Worm (Caenorhabditis elegans) whole organism, young adult: Measurements from ENCODE around the gene tbcc-1.

Experiments used
- B0019.2 ChIP-seq: fragments of 200-800 bp; sonication (Bioruptor generic); conservative IDR thresholded peaks from 2 replicates; pipeline ENCODE4 v1.3.6; 2022; ENCODE audit warnings: missing genetic modification reagents, missing genetic modification characterization, missing compliant biosample characterization
- B0261.1 ChIP-seq: sonication (generic microtip); optimal IDR thresholded peaks from 2 replicates; lab custom pipeline; 2016; ENCODE audit warnings: mild to moderate bottlenecking, missing genetic modification characterization, moderate library complexity, missing compliant biosample characterization
- B0336.3 ChIP-seq: fragments of 200-800 bp; sonication (Bioruptor generic); IDR thresholded peaks from 2 replicates; pipeline ENCODE4 v1.3.6; 2022; ENCODE audit warnings: missing genetic modification characterization, missing compliant biosample characterization
- C17E4.6 ChIP-seq: fragments of 200-800 bp; sonication (Bioruptor generic); IDR thresholded peaks from 2 replicates; pipeline ENCODE4 v1.3.6; 2022; ENCODE audit warnings: missing genetic modification reagents, missing genetic modification characterization, missing compliant biosample characterization
- F10E7.11 ChIP-seq: sonication (generic microtip); optimal IDR thresholded peaks from 2 replicates; lab custom pipeline; 2017; ENCODE audit warnings: mild to moderate bottlenecking, missing genetic modification characterization, moderate library complexity, missing compliant biosample characterization
- F33H1.4 ChIP-seq: fragments of 200-800 bp; sonication (Bioruptor generic); IDR thresholded peaks from 2 replicates; pipeline ENCODE4 v1.3.6; 2022; ENCODE audit warnings: missing genetic modification reagents, missing genetic modification characterization, missing compliant biosample characterization
- F39B2.1 ChIP-seq: fragments of 200-800 bp; sonication (Bioruptor generic); IDR thresholded peaks from 2 replicates; pipeline ENCODE4 v1.3.6; 2022; ENCODE audit warnings: missing genetic modification reagents, missing genetic modification characterization, missing compliant biosample characterization
- F49E8.2 ChIP-seq: sonication (generic microtip); optimal IDR thresholded peaks from 3 replicates; lab custom pipeline; 2017; ENCODE audit warnings: missing genetic modification characterization, mild to moderate bottlenecking, missing compliant biosample characterization, antibody characterized with exemption, moderate library complexity; ENCODE audit not compliant: insufficient read depth
- F57C9.4 ChIP-seq: sonication (generic microtip); optimal IDR thresholded peaks from 2 replicates; lab custom pipeline; 2017; ENCODE audit warnings: mild to moderate bottlenecking, missing genetic modification characterization, missing compliant biosample characterization
- K11D2.4 ChIP-seq: fragments of 200-800 bp; sonication (Bioruptor generic); IDR thresholded peaks from 2 replicates; pipeline ENCODE4 v1.3.6; 2022; ENCODE audit warnings: missing genetic modification reagents, missing genetic modification characterization, missing compliant biosample characterization
- K12H6.12 ChIP-seq: fragments of 200-800 bp; sonication (Bioruptor generic); optimal IDR thresholded peaks from 2 replicates; lab custom pipeline; 2018; ENCODE audit warnings: mild to moderate bottlenecking, missing genetic modification characterization, missing compliant biosample characterization
- T26A5.8 ChIP-seq: sonication (generic microtip); optimal IDR thresholded peaks from 2 replicates; lab custom pipeline; 2016; ENCODE audit warnings: missing genetic modification characterization, missing compliant biosample characterization
- Y95B8A.8 ChIP-seq: fragments of 200-800 bp; sonication (Bioruptor generic); IDR thresholded peaks from 2 replicates; pipeline ENCODE4 v1.3.6; 2022; ENCODE audit warnings: missing genetic modification reagents, missing genetic modification characterization, missing compliant biosample characterization
- ama-1 ChIP-seq, 3 experiments: fragments of 150-350 bp in 1 of 3; sonication (generic microtip) in 2 of 3; optimal IDR thresholded peaks; 2 replicates each; lab custom pipeline; 2014 to 2018; ENCODE audit warnings: missing biosample characterization in 2 of 3, missing genetic modification characterization in 2 of 3, missing genetic modification reagents in 2 of 3
- atf-7 ChIP-seq: sonication (generic microtip); optimal IDR thresholded peaks from 2 replicates; lab custom pipeline; 2017; ENCODE audit warnings: mild to moderate bottlenecking, missing genetic modification characterization, missing compliant biosample characterization
- attf-3 ChIP-seq: fragments of 200-800 bp; sonication (Bioruptor generic); conservative IDR thresholded peaks from 2 replicates; pipeline ENCODE4 v1.3.6; 2022; ENCODE audit warnings: missing genetic modification reagents, missing genetic modification characterization, missing compliant biosample characterization
- attf-5 ChIP-seq: fragments of 200-800 bp; sonication (Bioruptor generic); optimal IDR thresholded peaks from 2 replicates; lab custom pipeline; 2018; ENCODE audit warnings: mild to moderate bottlenecking, missing genetic modification characterization, missing compliant biosample characterization
- bed-2 ChIP-seq: fragments of 200-800 bp; sonication (Bioruptor generic); IDR thresholded peaks from 2 replicates; pipeline ENCODE4 v1.3.6; 2022; ENCODE audit warnings: missing genetic modification reagents, missing genetic modification characterization, missing compliant biosample characterization
- chd-7 ChIP-seq: sonication (generic microtip); optimal IDR thresholded peaks from 2 replicates; lab custom pipeline; 2016; ENCODE audit warnings: mild to moderate bottlenecking, missing genetic modification characterization, moderate library complexity, missing compliant biosample characterization
- dpff-1 ChIP-seq: sonication (generic microtip); optimal IDR thresholded peaks from 2 replicates; lab custom pipeline; 2017; ENCODE audit warnings: mild to moderate bottlenecking, missing genetic modification characterization, missing compliant biosample characterization
- dpl-1 ChIP-seq: fragments of 150-350 bp; optimal IDR thresholded peaks from 2 replicates; lab custom pipeline; 2014; ENCODE audit warnings: missing biosample characterization, missing genetic modification reagents, missing genetic modification characterization
- ekl-4 ChIP-seq: fragments of 200-800 bp; sonication (Bioruptor generic); IDR thresholded peaks from 2 replicates; pipeline ENCODE4 v1.3.6; 2022; ENCODE audit warnings: missing genetic modification reagents, missing genetic modification characterization, missing compliant biosample characterization
- gei-17 ChIP-seq: fragments of 200-800 bp; sonication (Bioruptor generic); optimal IDR thresholded peaks from 2 replicates; lab custom pipeline; 2018; ENCODE audit warnings: mild to moderate bottlenecking, missing genetic modification characterization, missing compliant biosample characterization
- hlh-26 ChIP-seq: fragments of 200-800 bp; sonication (Bioruptor generic); conservative IDR thresholded peaks from 2 replicates; pipeline ENCODE4 v1.3.6; 2022; ENCODE audit warnings: missing genetic modification reagents, missing genetic modification characterization, missing compliant biosample characterization
- hmg-1.2 ChIP-seq: fragments of 200-800 bp; sonication (Bioruptor generic); IDR thresholded peaks from 2 replicates; pipeline ENCODE4 v1.3.6; 2022; ENCODE audit warnings: missing genetic modification reagents, missing genetic modification characterization, missing compliant biosample characterization
- let-526 ChIP-seq: fragments of 200-800 bp; sonication (Bioruptor generic); IDR thresholded peaks from 2 replicates; pipeline ENCODE4 v1.3.6; 2022; ENCODE audit warnings: missing genetic modification reagents, missing genetic modification characterization, missing compliant biosample characterization
- lin-26 ChIP-seq: fragments of 200-800 bp; sonication (Bioruptor generic); IDR thresholded peaks from 2 replicates; pipeline ENCODE4 v1.3.6; 2022; ENCODE audit warnings: missing genetic modification reagents, missing genetic modification characterization, missing compliant biosample characterization
- lin-35 ChIP-seq, 3 experiments: fragments of 150-350 bp in 2 of 3; sonication (generic microtip) in 1 of 3; optimal IDR thresholded peaks; 2 replicates each; lab custom pipeline; 2014 to 2018; ENCODE audit warnings: missing biosample characterization in 3 of 3, missing genetic modification characterization in 3 of 3, missing genetic modification reagents in 3 of 3
- madf-10 ChIP-seq: sonication (generic microtip); optimal IDR thresholded peaks from 2 replicates; lab custom pipeline; 2016; ENCODE audit warnings: mild to moderate bottlenecking, missing genetic modification characterization, missing compliant biosample characterization
- madf-6 ChIP-seq: fragments of 200-800 bp; sonication (Bioruptor generic); IDR thresholded peaks from 2 replicates; pipeline ENCODE4 v1.3.6; 2022; ENCODE audit warnings: missing genetic modification reagents, missing genetic modification characterization, missing compliant biosample characterization
- mel-28 ChIP-seq: sonication (generic microtip); optimal IDR thresholded peaks from 2 replicates; lab custom pipeline; 2016; ENCODE audit warnings: borderline replicate concordance, mild to moderate bottlenecking, missing genetic modification characterization, missing compliant biosample characterization
- nfya-2 ChIP-seq: fragments of 200-800 bp; sonication (Bioruptor generic); IDR thresholded peaks from 2 replicates; pipeline ENCODE4 v1.3.6; 2022; ENCODE audit warnings: missing genetic modification reagents, missing genetic modification characterization, missing compliant biosample characterization
- nfyb-1 ChIP-seq: fragments of 200-800 bp; sonication (Bioruptor generic); IDR thresholded peaks from 2 replicates; pipeline ENCODE4 v1.3.6; 2022; ENCODE audit warnings: missing genetic modification reagents, missing genetic modification characterization, missing compliant biosample characterization
- nhr-179 ChIP-seq: sonication (generic microtip); optimal IDR thresholded peaks from 2 replicates; lab custom pipeline; 2016; ENCODE audit warnings: mild to moderate bottlenecking, missing genetic modification characterization, missing compliant biosample characterization
- nhr-27 ChIP-seq: fragments of 200-800 bp; sonication (Bioruptor generic); optimal IDR thresholded peaks from 2 replicates; lab custom pipeline; 2018; ENCODE audit warnings: mild to moderate bottlenecking, missing genetic modification characterization, moderate library complexity, missing compliant biosample characterization
- nhr-90 ChIP-seq: sonication (generic microtip); optimal IDR thresholded peaks from 2 replicates; lab custom pipeline; 2016; ENCODE audit warnings: missing genotype, mild to moderate bottlenecking, missing genetic modification characterization, missing compliant biosample characterization
- rcor-1 ChIP-seq: fragments of 200-800 bp; sonication (Bioruptor generic); IDR thresholded peaks from 2 replicates; pipeline ENCODE4 v1.3.6; 2022; ENCODE audit warnings: missing genetic modification reagents, missing genetic modification characterization, missing compliant biosample characterization
- repo-1 ChIP-seq: sonication (generic microtip); optimal IDR thresholded peaks from 2 replicates; lab custom pipeline; 2017; ENCODE audit warnings: mild to moderate bottlenecking, missing genetic modification characterization, missing compliant biosample characterization
- sdz-38 ChIP-seq: sonication (generic microtip); optimal IDR thresholded peaks from 2 replicates; lab custom pipeline; 2016; ENCODE audit warnings: missing genotype, missing genetic modification characterization, missing compliant biosample characterization
- sea-2 ChIP-seq: fragments of 200-800 bp; sonication (Bioruptor generic); IDR thresholded peaks from 2 replicates; pipeline ENCODE4 v1.3.6; 2022; ENCODE audit warnings: missing genetic modification characterization, missing compliant biosample characterization
- somi-1 ChIP-seq: fragments of 200-800 bp; sonication (Bioruptor generic); optimal IDR thresholded peaks from 2 replicates; lab custom pipeline; 2018; ENCODE audit warnings: mild to moderate bottlenecking, missing genetic modification characterization, missing compliant biosample characterization
- tbp1 ChIP-seq: fragments of 200-800 bp; sonication (Bioruptor generic); optimal IDR thresholded peaks from 2 replicates; lab custom pipeline; 2018; ENCODE audit warnings: mild to moderate bottlenecking, missing genetic modification characterization, missing compliant biosample characterization
- tlf-1 ChIP-seq: fragments of 200-800 bp; sonication (Bioruptor generic); optimal IDR thresholded peaks from 2 replicates; lab custom pipeline; 2018; ENCODE audit warnings: mild to moderate bottlenecking, missing genetic modification characterization, missing compliant biosample characterization
- unc-130 ChIP-seq: sonication (generic microtip); optimal IDR thresholded peaks from 2 replicates; lab custom pipeline; 2016; ENCODE audit warnings: missing genetic modification reagents, missing genetic modification characterization, missing compliant biosample characterization
- xnd-1 ChIP-seq: sonication (generic microtip); optimal IDR thresholded peaks from 2 replicates; lab custom pipeline; 2016; ENCODE audit warnings: missing genotype, missing genetic modification reagents, missing genetic modification characterization, missing compliant biosample characterization
- zfh-2 ChIP-seq: fragments of 200-800 bp; sonication (Bioruptor generic); conservative IDR thresholded peaks from 2 replicates; pipeline ENCODE4 v1.3.6; 2022; ENCODE audit warnings: missing genetic modification reagents, missing genetic modification characterization, missing compliant biosample characterization
- ztf-25 ChIP-seq: fragments of 200-800 bp; sonication (Bioruptor generic); IDR thresholded peaks from 2 replicates; pipeline ENCODE4 v1.3.6; 2022; ENCODE audit warnings: missing genetic modification reagents, missing genetic modification characterization, missing compliant biosample characterization
- ztf-3 ChIP-seq: fragments of 200-800 bp; sonication (Bioruptor generic); optimal IDR thresholded peaks from 2 replicates; lab custom pipeline; 2018; ENCODE audit warnings: mild to moderate bottlenecking, missing genetic modification characterization, missing compliant biosample characterization

tbcc-1 gene

ce11 chrIII:2794057-2794456, 5.8 kb downstream of the tbcc-1 start:
- no peak for TF ChIP-seq ekl-4
- TF ChIP-seq ztf-25 (GFP tag; lab: Robert Waterston, UW), result no peak
- no peak for TF ChIP-seq chd-7
- TF ChIP-seq atf-7, result no peak
- TF ChIP-seq attf-5 (GFP tag; lab: Kevin White, UChicago), result no peak
- TF ChIP-seq unc-130 (GFP tag; lab: Kevin White, UChicago), result no peak
- TF ChIP-seq zfh-2 (GFP tag; lab: Robert Waterston, UW), result 0 out of 2 replicates have a peak, but pooled peaks have one; percentile 9
- no peak for TF ChIP-seq dpl-1 (GFP tag; lab: Kevin White, UChicago)
- no peak for TF ChIP-seq mel-28
- TF ChIP-seq F49E8.2, result no peak
- no peak for TF ChIP-seq lin-26 (GFP tag; lab: Robert Waterston, UW)
- no peak for TF ChIP-seq hlh-26
- TF ChIP-seq ama-1 (optimal IDR thresholded peaks at IDR 0.05; lab: Kevin White, UChicago), result no peak
- TF ChIP-seq ama-1 (GFP tag; optimal IDR thresholded peaks at IDR 0.05; lab: Kevin White, UChicago), result no peak
- no peak for TF ChIP-seq madf-10 (tag; lab: Kevin White, UChicago)
- TF ChIP-seq nfyb-1 (GFP tag; lab: Robert Waterston, UW), result 0 out of 2 replicates have a peak, but pooled peaks have one; percentile 13
- TF ChIP-seq, all 124 proteins: peak for 2

- no peak for TF ChIP-seq sdz-38
- no peak for TF ChIP-seq F10E7.11 (tag; lab: Kevin White, UChicago)
- no peak for TF ChIP-seq nhr-179 (tag; lab: Kevin White, UChicago)
- peak; percentile 23 for TF ChIP-seq tbp1 (GFP tag; lab: Kevin White, UChicago)
- TF ChIP-seq gei-17 (GFP tag; lab: Kevin White, UChicago), result no peak
- no peak for TF ChIP-seq let-526 (GFP tag; lab: Robert Waterston, UW)
- no peak for TF ChIP-seq T26A5.8 (tag; lab: Kevin White, UChicago)
- no peak for TF ChIP-seq B0261.1 (tag; lab: Kevin White, UChicago)
- TF ChIP-seq nhr-27 (tag; lab: Kevin White, UChicago), result no peak
- no peak for TF ChIP-seq rcor-1 (GFP tag; lab: Robert Waterston, UW)
- no peak for TF ChIP-seq repo-1 (tag; lab: Kevin White, UChicago)
- no peak for TF ChIP-seq ztf-25 (GFP tag; lab: Robert Waterston, UW)
- TF ChIP-seq lin-35 (GFP tag; optimal IDR thresholded peaks at IDR 0.05; lab: Kevin White, UChicago), result no peak
- no peak for TF ChIP-seq C17E4.6 (GFP tag; lab: Robert Waterston, UW)
- TF ChIP-seq madf-6 (GFP tag; lab: Robert Waterston, UW), result peak; percentile 55
- TF ChIP-seq attf-3, result no peak
- TF ChIP-seq nfyb-1 (GFP tag; lab: Robert Waterston, UW), result no peak
- TF ChIP-seq mel-28, result no peak
- TF ChIP-seq dpl-1 (GFP tag; lab: Kevin White, UChicago), result no peak
- no peak for TF ChIP-seq K11D2.4 (GFP tag; lab: Robert Waterston, UW)
- TF ChIP-seq nhr-90 (tag; lab: Kevin White, UChicago), result no peak
- TF ChIP-seq somi-1, result no peak
- peak; percentile 67; the same call in 1 of the 2 replicates for TF ChIP-seq lin-26 (GFP tag; lab: Robert Waterston, UW)
- no peak for TF ChIP-seq ztf-3
- no peak for TF ChIP-seq bed-2 (GFP tag; lab: Robert Waterston, UW)
- no peak for TF ChIP-seq dpff-1 (tag; lab: Kevin White, UChicago)
- no peak for TF ChIP-seq F57C9.4 (tag; lab: Kevin White, UChicago)
- no peak for TF ChIP-seq nfya-2
- TF ChIP-seq Y95B8A.8 (GFP tag; lab: Robert Waterston, UW), result no peak
- TF ChIP-seq hmg-1.2 (GFP tag; lab: Robert Waterston, UW), result peak; percentile 76
- TF ChIP-seq F39B2.1 (GFP tag; lab: Robert Waterston, UW), result no peak
- peak; percentile 26 for TF ChIP-seq xnd-1
- TF ChIP-seq sea-2 (GFP tag; lab: Robert Waterston, UW), result no peak
- TF ChIP-seq B0336.3 (GFP tag; lab: Robert Waterston, UW), result peak; percentile 40; the same call in 1 of the 2 replicates
- TF ChIP-seq K12H6.12 (tag; lab: Kevin White, UChicago), result no peak
- no peak for TF ChIP-seq B0019.2 (GFP tag; lab: Robert Waterston, UW)
- no peak for TF ChIP-seq tlf-1 (GFP tag; lab: Kevin White, UChicago)
- TF ChIP-seq F33H1.4 (GFP tag; lab: Robert Waterston, UW), result no peak
Measured at ce11 chrIII:2795442-2796023, 7.3 kb downstream of the tbcc-1 start.
